Worm (Caenorhabditis elegans) whole organism, L2 larva: ENCODE data around the gene Y46G5A.14.

ENCODE experiments used
- C34F6.9 ChIP-seq: fragments of 150-350 bp; optimal IDR thresholded peaks from 2 replicates; lab custom pipeline; 2014; ENCODE audit warnings: missing biosample characterization, missing genetic modification characterization
- R02D3.7 ChIP-seq: fragments of 150-350 bp; optimal IDR thresholded peaks from 2 replicates; lab custom pipeline; 2014; ENCODE audit warnings: missing biosample characterization, missing genetic modification characterization
- alr-1 ChIP-seq: fragments of 150-350 bp; optimal IDR thresholded peaks from 2 replicates; lab custom pipeline; 2014; ENCODE audit warnings: missing biosample characterization, missing genetic modification characterization
- blmp-1 ChIP-seq: sonication (generic microtip); optimal IDR thresholded peaks from 2 replicates; lab custom pipeline; 2017; ENCODE audit warnings: missing genetic modification characterization, mild to moderate bottlenecking, missing compliant biosample characterization, antibody characterized with exemption, moderate library complexity; ENCODE audit not compliant: insufficient read depth
- ceh-82 ChIP-seq: fragments of 150-350 bp; optimal IDR thresholded peaks from 2 replicates; lab custom pipeline; 2014; ENCODE audit warnings: missing biosample characterization, missing genetic modification characterization
- crh-2 ChIP-seq: sonication (generic microtip); optimal IDR thresholded peaks from 2 replicates; lab custom pipeline; 2017; ENCODE audit warnings: missing biosample characterization, missing genetic modification characterization
- dmd-4 ChIP-seq: sonication (generic microtip); optimal IDR thresholded peaks from 2 replicates; lab custom pipeline; 2017; ENCODE audit warnings: missing biosample characterization, missing genetic modification characterization
- egl-27 ChIP-seq: sonication (generic microtip); optimal IDR thresholded peaks from 3 replicates; lab custom pipeline; 2017; ENCODE audit warnings: missing biosample characterization, missing genetic modification reagents, missing genetic modification characterization
- fos-1 ChIP-seq: fragments of 150-350 bp; optimal IDR thresholded peaks from 2 replicates; lab custom pipeline; 2014; ENCODE audit warnings: missing biosample characterization, missing genetic modification characterization
- lsy-2 ChIP-seq, 2 experiments: fragments of 150-350 bp in 1 of 2; sonication (generic microtip) in 1 of 2; optimal IDR thresholded peaks; 2 replicates each; lab custom pipeline; 2014 to 2017; ENCODE audit warnings: missing biosample characterization in 2 of 2, missing genetic modification characterization in 2 of 2
- mab-5 ChIP-seq: fragments of 150-350 bp; optimal IDR thresholded peaks from 2 replicates; lab custom pipeline; 2014; ENCODE audit warnings: missing biosample characterization, missing genetic modification characterization
- mbf-1 ChIP-seq: sonication (generic microtip); optimal IDR thresholded peaks from 2 replicates; lab custom pipeline; 2017; ENCODE audit warnings: missing biosample characterization, missing genetic modification characterization
- mdl-1 ChIP-seq, 2 experiments: fragments of 150-350 bp in 1 of 2; sonication (generic microtip) in 1 of 2; optimal IDR thresholded peaks; 2 replicates each; lab custom pipeline; 2017; ENCODE audit warnings: missing biosample characterization in 2 of 2, missing genetic modification characterization in 2 of 2
- nhr-10 ChIP-seq: sonication (generic microtip); optimal IDR thresholded peaks from 2 replicates; lab custom pipeline; 2017; ENCODE audit warnings: missing biosample characterization, missing genetic modification characterization
- nhr-237 ChIP-seq: fragments of 150-350 bp; optimal IDR thresholded peaks from 2 replicates; lab custom pipeline; 2014; ENCODE audit warnings: missing biosample characterization, missing genetic modification characterization
- nhr-25 ChIP-seq: fragments of 150-350 bp; sonication (generic microtip); optimal IDR thresholded peaks from 3 replicates; lab custom pipeline; 2014; ENCODE audit warnings: missing biosample characterization, missing genetic modification characterization
- nhr-6 ChIP-seq: fragments of 150-350 bp; optimal IDR thresholded peaks from 2 replicates; lab custom pipeline; 2014; ENCODE audit warnings: missing biosample characterization, missing genetic modification characterization
- nhr-77 ChIP-seq: fragments of 150-350 bp; optimal IDR thresholded peaks from 2 replicates; lab custom pipeline; 2014; ENCODE audit warnings: missing biosample characterization, missing genetic modification characterization
- peb-1 ChIP-seq: fragments of 150-350 bp; optimal IDR thresholded peaks from 2 replicates; lab custom pipeline; 2014; ENCODE audit warnings: missing biosample characterization, missing genetic modification characterization
- sem-4 ChIP-seq: fragments of 150-350 bp; optimal IDR thresholded peaks from 2 replicates; lab custom pipeline; 2014; ENCODE audit warnings: missing biosample characterization, missing genetic modification reagents, missing genetic modification characterization
- sma-9 ChIP-seq, 2 experiments: fragments of 150-350 bp in 1 of 2; sonication (generic microtip) in 1 of 2; optimal IDR thresholded peaks; 2 replicates each; lab custom pipeline; 2014 to 2016; ENCODE audit warnings: missing genetic modification characterization in 2 of 2, mild to moderate bottlenecking in 1 of 2, missing biosample characterization in 1 of 2, missing compliant biosample characterization in 1 of 2, missing genetic modification reagents in 1 of 2, moderate library complexity in 1 of 2
- snpc-4 ChIP-seq: fragments of 150-350 bp; optimal IDR thresholded peaks from 2 replicates; lab custom pipeline; 2014; ENCODE audit warnings: missing biosample characterization, missing genetic modification characterization
- unc-39 ChIP-seq: fragments of 150-350 bp; optimal IDR thresholded peaks from 2 replicates; lab custom pipeline; 2014; ENCODE audit warnings: missing biosample characterization, missing genetic modification characterization
- unc-55 ChIP-seq: fragments of 150-350 bp; sonication (generic microtip); optimal IDR thresholded peaks from 3 replicates; lab custom pipeline; 2014; ENCODE audit warnings: missing biosample characterization, missing genetic modification reagents, missing genetic modification characterization
- unc-62 ChIP-seq: fragments of 150-350 bp; optimal IDR thresholded peaks from 2 replicates; lab custom pipeline; 2014; ENCODE audit warnings: missing biosample characterization, missing genetic modification reagents, missing genetic modification characterization
- ztf-4 ChIP-seq: fragments of 150-350 bp; optimal IDR thresholded peaks from 2 replicates; lab custom pipeline; 2014; ENCODE audit warnings: missing biosample characterization, missing genetic modification characterization

Gene Y46G5A.14

ce11 chrII:12816412-12817146, 42.1 kb downstream of the Y46G5A.14 start, which contains the start of gene acl-7:
TSS of gene acl-7 (minus strand) at chrII:12816462.
- TF ChIP-seq mdl-1 (tag; optimal IDR thresholded peaks at IDR 0.05; lab: Kevin White, UChicago), result no peak
- peak; percentile 54 for TF ChIP-seq fos-1 (tag; lab: Kevin White, UChicago)
- TF ChIP-seq, all 48 proteins: peak for 1

- no peak for TF ChIP-seq ceh-82 (tag; lab: Kevin White, UChicago)
- TF ChIP-seq R02D3.7 (tag; lab: Kevin White, UChicago), result no peak
- no peak for TF ChIP-seq snpc-4
- no peak for TF ChIP-seq fos-1 (tag; lab: Kevin White, UChicago)
- TF ChIP-seq nhr-77 (tag; lab: Kevin White, UChicago), result no peak
- no peak for TF ChIP-seq lsy-2 (tag; optimal IDR thresholded peaks at IDR 0.05; lab: Kevin White, UChicago)
- no peak for TF ChIP-seq dmd-4 (tag; lab: Kevin White, UChicago)
- no peak for TF ChIP-seq mbf-1 (tag; lab: Kevin White, UChicago)
Observed at ce11 chrII:12818488-12818887, 44.0 kb downstream of the Y46G5A.14 start, which contains the start of gene Y46G5A.22. TSS of gene Y46G5A.22 (minus strand) at chrII:12818588.

- no peak for TF ChIP-seq snpc-4
- peak; percentile 80 for TF ChIP-seq blmp-1 (tag; lab: Kevin White, UChicago)
Observed at ce11 chrII:12819979-12820378, 45.5 kb downstream of the Y46G5A.14 start.

- TF ChIP-seq ztf-4 (no peak), sem-4 (no peak), nhr-10 (no peak), mab-5 (tag; lab: Kevin White, UChicago) (no peak), unc-62 (no peak), snpc-4 (no peak), crh-2 (tag; lab: Kevin White, UChicago) (peak; percentile 8), unc-39 (tag; lab: Kevin White, UChicago) (no peak), mdl-1 (tag; optimal IDR thresholded peaks at IDR 0.05; lab: Kevin White, UChicago) (no peak), egl-27 (tag; lab: Kevin White, UChicago) (no peak), sma-9 (GFP tag; optimal IDR thresholded peaks at IDR 0.05; lab: Kevin White, UChicago) (peak; percentile 21), sma-9 (tag; optimal IDR thresholded peaks at IDR 0.05; lab: Kevin White, UChicago) (no peak), C34F6.9 (no peak), fos-1 (tag; lab: Kevin White, UChicago) (peak; percentile 59)
- TF ChIP-seq, all 48 proteins: peak for 3
Observed at ce11 chrII:12823437-12823836, 48.9 kb downstream of the Y46G5A.14 start, which contains the start of gene Y46G5A.36. TSS of gene Y46G5A.36 (plus strand) at chrII:12823679.

- TF ChIP-seq unc-55 (GFP tag; lab: Kevin White, UChicago) (no peak), mab-5 (tag; lab: Kevin White, UChicago) (no peak), mbf-1 (tag; lab: Kevin White, UChicago) (no peak), crh-2 (tag; lab: Kevin White, UChicago) (no peak), sma-9 (GFP tag; optimal IDR thresholded peaks at IDR 0.05; lab: Kevin White, UChicago) (no peak), sma-9 (tag; optimal IDR thresholded peaks at IDR 0.05; lab: Kevin White, UChicago) (no peak), sem-4 (no peak), alr-1 (tag; lab: Kevin White, UChicago) (no peak), nhr-6 (tag; lab: Kevin White, UChicago) (no peak), fos-1 (tag; lab: Kevin White, UChicago) (no peak), peb-1 (tag; lab: Kevin White, UChicago) (no peak), nhr-237 (tag; lab: Kevin White, UChicago) (no peak), nhr-25 (tag; lab: Kevin White, UChicago) (no peak)
Observed at ce11 chrII:12824463-12824862, 50.0 kb downstream of the Y46G5A.14 start.
